Worm (Caenorhabditis elegans) whole organism, L1 larva: ENCODE results near the gene R11G11.16.

Experiments
- aly-2 ChIP-seq: fragments of 150-350 bp; optimal IDR thresholded peaks from 2 replicates; lab custom pipeline; 2014; ENCODE audit warnings: missing biosample characterization, missing genetic modification characterization
- ama-1 ChIP-seq: fragments of 150-350 bp; optimal IDR thresholded peaks from 2 replicates; lab custom pipeline; 2014
- dsc-1 ChIP-seq: sonication (generic microtip); optimal IDR thresholded peaks from 2 replicates; lab custom pipeline; 2016; ENCODE audit warnings: mild to moderate bottlenecking, missing genetic modification characterization, missing compliant biosample characterization
- egl-27 ChIP-seq, 2 experiments: fragments of 150-350 bp in 1 of 2; sonication (generic microtip); optimal IDR thresholded peaks; 3 replicates each; lab custom pipeline; 2017 to 2018; ENCODE audit warnings: missing biosample characterization in 2 of 2, missing genetic modification characterization in 2 of 2, missing genetic modification reagents in 2 of 2
- mef-2 ChIP-seq: fragments of 150-350 bp; optimal IDR thresholded peaks from 2 replicates; lab custom pipeline; 2014; ENCODE audit warnings: missing biosample characterization, missing genetic modification characterization
- unc-62 ChIP-seq: fragments of 150-350 bp; optimal IDR thresholded peaks from 2 replicates; lab custom pipeline; 2014; ENCODE audit warnings: missing biosample characterization, missing genetic modification reagents, missing genetic modification characterization
- ztf-11 ChIP-seq, 2 experiments: sonication (generic microtip); optimal IDR thresholded peaks; 2 replicates each; lab custom pipeline; 2016 to 2017; ENCODE audit warnings: missing genetic modification characterization in 2 of 2, missing biosample characterization in 1 of 2, missing compliant biosample characterization in 1 of 2

ce11 chrV:489320-489719 lies 35.6 kb downstream of the R11G11.16 start, which contains the start of gene nhr-106:
- TF ChIP-seq ztf-11 (tag; optimal IDR thresholded peaks at IDR 0.05; lab: Kevin White, UChicago), result no peak
- no peak for TF ChIP-seq unc-62
- no peak for TF ChIP-seq mef-2 (tag; lab: Kevin White, UChicago)
- no peak for TF ChIP-seq egl-27 (tag; optimal IDR thresholded peaks at IDR 0.05; lab: Kevin White, UChicago)
- no peak for TF ChIP-seq ama-1 (lab: Kevin White, UChicago)
- TF ChIP-seq aly-2, result no peak
- no peak for TF ChIP-seq dsc-1 (tag; lab: Kevin White, UChicago)
